Fruit fly (Drosophila melanogaster) whole organism, embryonic: ENCODE measurements around the gene betaGlu.

Source experiments
- CG10147 ChIP-seq: fragments of 200-800 bp; sonication (Bioruptor generic); optimal IDR thresholded peaks from 2 replicates; lab custom pipeline; 2019; ENCODE audit warnings: missing biosample characterization, mild to moderate bottlenecking, missing genetic modification characterization, moderate library complexity
- CG10321 ChIP-seq: fragments of 200-800 bp; sonication (Bioruptor generic); IDR thresholded peaks from 2 replicates; pipeline ENCODE4 v1.3.6; 2022; ENCODE audit warnings: missing biosample characterization, missing genetic modification characterization
- CG10543 ChIP-seq: fragments of 200-800 bp; sonication (Bioruptor generic); optimal IDR thresholded peaks from 3 replicates; lab custom pipeline; 2017; ENCODE audit warnings: missing biosample characterization, mild to moderate bottlenecking, missing genetic modification characterization, moderate library complexity
- CG10565 ChIP-seq: fragments of 200-800 bp; sonication (Bioruptor generic); optimal IDR thresholded peaks from 3 replicates; lab custom pipeline; 2016; ENCODE audit warnings: missing biosample characterization, mild to moderate bottlenecking, missing genetic modification characterization
- CG10654 ChIP-seq: fragments of 200-800 bp; sonication (Bioruptor generic); optimal IDR thresholded peaks from 2 replicates; lab custom pipeline; 2016; ENCODE audit warnings: missing biosample characterization, missing genetic modification characterization
- CG11093 ChIP-seq: fragments of 200-800 bp; sonication (Bioruptor generic); IDR thresholded peaks from 3 replicates; pipeline ENCODE4 v1.3.6; 2022; ENCODE audit warnings: missing biosample characterization, missing genetic modification characterization
- CG13894 ChIP-seq: fragments of 200-800 bp; sonication (Bioruptor generic); optimal IDR thresholded peaks from 3 replicates; lab custom pipeline; 2018; ENCODE audit warnings: missing biosample characterization, mild to moderate bottlenecking, missing genetic modification characterization, moderate library complexity
- CG14050 ChIP-seq: fragments of 200-800 bp; sonication (Bioruptor generic); IDR thresholded peaks from 3 replicates; pipeline ENCODE4 v1.3.6; 2022; ENCODE audit warnings: missing biosample characterization, missing genetic modification characterization
- CG1529 ChIP-seq: fragments of 200-800 bp; sonication (Bioruptor generic); optimal IDR thresholded peaks from 3 replicates; lab custom pipeline; 2018; ENCODE audit warnings: missing biosample characterization, missing genetic modification characterization
- CG15601 ChIP-seq: fragments of 200-800 bp; sonication (Bioruptor generic); optimal IDR thresholded peaks from 3 replicates; lab custom pipeline; 2019; ENCODE audit warnings: missing biosample characterization, mild to moderate bottlenecking, missing genetic modification characterization, moderate library complexity
- CG15696 ChIP-seq: fragments of 200-800 bp; sonication (Bioruptor generic); optimal IDR thresholded peaks from 2 replicates; lab custom pipeline; 2019; ENCODE audit warnings: missing biosample characterization, mild to moderate bottlenecking, missing genetic modification characterization, moderate library complexity
- CG17802 ChIP-seq: fragments of 200-800 bp; sonication (Bioruptor generic); optimal IDR thresholded peaks from 2 replicates; lab custom pipeline; 2018; ENCODE audit warnings: missing biosample characterization, mild to moderate bottlenecking, missing genetic modification characterization, moderate library complexity
- CG17829 ChIP-seq: fragments of 200-800 bp; optimal IDR thresholded peaks from 2 replicates; lab custom pipeline; 2019; ENCODE audit warnings: missing biosample characterization, mild to moderate bottlenecking, missing genetic modification characterization, moderate library complexity
- CG1832 ChIP-seq: fragments of 200-800 bp; sonication (Bioruptor generic); optimal IDR thresholded peaks from 2 replicates; lab custom pipeline; 2017; ENCODE audit warnings: missing biosample characterization, mild to moderate bottlenecking, missing genetic modification characterization, inconsistent platforms
- CG18476 ChIP-seq: fragments of 200-800 bp; sonication (Bioruptor generic); optimal IDR thresholded peaks from 2 replicates; lab custom pipeline; 2016; ENCODE audit warnings: missing biosample characterization, mild to moderate bottlenecking, missing genetic modification characterization
- CG2120 ChIP-seq: fragments of 200-800 bp; sonication (Bioruptor generic); optimal IDR thresholded peaks from 3 replicates; lab custom pipeline; 2016; ENCODE audit warnings: missing biosample characterization, missing genetic modification characterization
- CG2129 ChIP-seq: fragments of 200-800 bp; sonication (Bioruptor generic); IDR thresholded peaks from 2 replicates; pipeline ENCODE4 v1.3.6; 2022; ENCODE audit warnings: missing biosample characterization, missing genetic modification characterization; ENCODE audit not compliant: partially characterized antibody
- CG3065 ChIP-seq: fragments of 200-800 bp; sonication (Bioruptor generic); optimal IDR thresholded peaks from 2 replicates; lab custom pipeline; 2016; ENCODE audit warnings: missing biosample characterization, missing genetic modification characterization
- CG33557 ChIP-seq: fragments of 200-800 bp; sonication (Bioruptor generic); optimal IDR thresholded peaks from 2 replicates; lab custom pipeline; 2019; ENCODE audit warnings: missing biosample characterization, mild to moderate bottlenecking, missing genetic modification characterization, moderate library complexity
- CG3407 ChIP-seq: fragments of 200-800 bp; sonication (Bioruptor generic); optimal IDR thresholded peaks from 2 replicates; lab custom pipeline; 2018; ENCODE audit warnings: missing biosample characterization, mild to moderate bottlenecking, missing genetic modification characterization
- CG4282 ChIP-seq: fragments of 200-800 bp; sonication (Bioruptor generic); optimal IDR thresholded peaks from 2 replicates; lab custom pipeline; 2016; ENCODE audit warnings: missing biosample characterization, missing genetic modification characterization
- CG4328 ChIP-seq: fragments of 200-800 bp; sonication (Bioruptor generic); optimal IDR thresholded peaks from 3 replicates; lab custom pipeline; 2017; ENCODE audit warnings: missing biosample characterization, missing genetic modification reagents, missing genetic modification characterization
- CG5953 ChIP-seq: fragments of 200-800 bp; sonication (Bioruptor generic); IDR thresholded peaks from 2 replicates; pipeline ENCODE4 v1.3.6; 2022; ENCODE audit warnings: missing biosample characterization, missing genetic modification characterization
- CG6689 ChIP-seq: fragments of 200-800 bp; sonication (Bioruptor generic); IDR thresholded peaks from 2 replicates; pipeline ENCODE4 v1.3.6; 2022; ENCODE audit warnings: missing biosample characterization, missing genetic modification characterization
- CG8388 ChIP-seq: fragments of 200-800 bp; sonication (Bioruptor generic); optimal IDR thresholded peaks from 2 replicates; lab custom pipeline; 2019; ENCODE audit warnings: missing biosample characterization, mild to moderate bottlenecking, missing genetic modification characterization, moderate library complexity
- Dad ChIP-seq: fragments of 200-800 bp; sonication (Bioruptor generic); optimal IDR thresholded peaks from 3 replicates; lab custom pipeline; 2016; ENCODE audit warnings: missing biosample characterization, missing genetic modification characterization
- Dip2 ChIP-seq: fragments of 200-800 bp; sonication (Bioruptor generic); IDR thresholded peaks from 2 replicates; pipeline ENCODE4 v1.3.6; 2022; ENCODE audit warnings: missing biosample characterization, missing genetic modification characterization
- Doc2 ChIP-seq: fragments of 200-800 bp; sonication (Bioruptor generic); IDR thresholded peaks from 2 replicates; pipeline ENCODE4 v1.3.6; 2022; ENCODE audit warnings: missing biosample characterization, missing genetic modification characterization
- Drgx ChIP-seq: fragments of 200-800 bp; sonication (Bioruptor generic); IDR thresholded peaks from 2 replicates; pipeline ENCODE4 v1.3.6; 2022; ENCODE audit warnings: missing biosample characterization, missing genetic modification characterization
- Hr78 ChIP-seq, 2 experiments: fragments of 200-800 bp in 1 of 2; fragments of >200 bp in 1 of 2; sonication (Bioruptor generic) in 1 of 2; optimal IDR thresholded peaks; 2 replicates each; lab custom pipeline; 2017 to 2019; ENCODE audit warnings: missing biosample characterization in 2 of 2, missing genetic modification characterization in 2 of 2, mild to moderate bottlenecking in 1 of 2, moderate library complexity in 1 of 2
- Lim3 ChIP-seq: fragments of 200-800 bp; sonication (Bioruptor generic); IDR thresholded peaks from 2 replicates; pipeline ENCODE4 v1.3.6; 2022; ENCODE audit warnings: missing biosample characterization, missing genetic modification characterization
- MTF-1 ChIP-seq: fragments of 200-800 bp; sonication (Bioruptor generic); optimal IDR thresholded peaks from 2 replicates; lab custom pipeline; 2018; ENCODE audit warnings: missing biosample characterization, mild to moderate bottlenecking, missing genetic modification characterization, borderline replicate concordance
- Mes4 ChIP-seq: fragments of 200-800 bp; sonication (Bioruptor generic); optimal IDR thresholded peaks from 2 replicates; lab custom pipeline; 2016; ENCODE audit warnings: missing biosample characterization, missing genetic modification characterization
- NFAT ChIP-seq: fragments of 200-800 bp; sonication (Bioruptor generic); IDR thresholded peaks from 2 replicates; pipeline ENCODE4 v1.3.6; 2022; ENCODE audit warnings: missing biosample characterization, missing genetic modification characterization
- Pdp1 ChIP-seq, 2 experiments: fragments of 200-800 bp; sonication (Bioruptor generic); optimal IDR thresholded peaks; 3 replicates each; lab custom pipeline; 2016; ENCODE audit warnings: missing biosample characterization in 2 of 2, missing genetic modification characterization in 2 of 2, mild to moderate bottlenecking in 1 of 2, moderate library complexity in 1 of 2
- Sry-β ChIP-seq: fragments of 200-800 bp; sonication (Bioruptor generic); optimal IDR thresholded peaks from 2 replicates; lab custom pipeline; 2018; ENCODE audit warnings: missing biosample characterization, mild to moderate bottlenecking, missing genetic modification characterization, moderate library complexity
- croc ChIP-seq: fragments of 200-800 bp; sonication (Bioruptor generic); conservative IDR thresholded peaks from 3 replicates; pipeline ENCODE4 v1.3.6; 2022; ENCODE audit warnings: missing biosample characterization, missing genetic modification characterization
- crp ChIP-seq, 2 experiments: fragments of 200-800 bp; sonication (Bioruptor generic); optimal IDR thresholded peaks; 2 replicates in 1 of 2; 3 replicates in 1 of 2; lab custom pipeline; 2017; ENCODE audit warnings: missing biosample characterization in 2 of 2, missing genetic modification characterization in 2 of 2, mild to moderate bottlenecking in 1 of 2, moderate library complexity in 1 of 2
- dmrt11E ChIP-seq: fragments of 200-800 bp; sonication (Bioruptor generic); optimal IDR thresholded peaks from 3 replicates; lab custom pipeline; 2018; ENCODE audit warnings: missing biosample characterization, mild to moderate bottlenecking, missing genetic modification characterization, moderate library complexity
- esg ChIP-seq: fragments of 200-800 bp; sonication (Bioruptor generic); conservative IDR thresholded peaks from 2 replicates; pipeline ENCODE4 v1.3.6; 2022; ENCODE audit warnings: missing biosample characterization, missing genetic modification characterization
- grn ChIP-seq: fragments of 200-800 bp; sonication (Bioruptor generic); optimal IDR thresholded peaks from 3 replicates; lab custom pipeline; 2017; ENCODE audit warnings: missing biosample characterization, missing genetic modification characterization
- row ChIP-seq: fragments of 200-800 bp; sonication (Bioruptor generic); IDR thresholded peaks from 3 replicates; pipeline ENCODE4 v1.3.6; 2022; ENCODE audit warnings: missing biosample characterization, missing genetic modification characterization
- salm ChIP-seq: fragments of 200-800 bp; sonication (Bioruptor generic); optimal IDR thresholded peaks from 2 replicates; lab custom pipeline; 2018; ENCODE audit warnings: missing biosample characterization, mild to moderate bottlenecking, missing genetic modification characterization
- sc ChIP-seq, 3 experiments: fragments of >200 bp in 2 of 3; fragments of 200-800 bp in 1 of 3; sonication (Bioruptor generic) in 1 of 3; optimal IDR thresholded peaks; 2 replicates in 2 of 3; 3 replicates in 1 of 3; lab custom pipeline; 2017; ENCODE audit warnings: mild to moderate bottlenecking in 1 of 3, missing biosample characterization in 1 of 3, missing genetic modification characterization in 1 of 3, missing genetic modification reagents in 1 of 3
- schlank ChIP-seq: fragments of 200-800 bp; sonication (Bioruptor generic); optimal IDR thresholded peaks from 2 replicates; lab custom pipeline; 2018; ENCODE audit warnings: missing biosample characterization, mild to moderate bottlenecking, missing genetic modification characterization
- sd ChIP-seq: fragments of 200-800 bp; sonication (Bioruptor generic); optimal IDR thresholded peaks from 3 replicates; lab custom pipeline; 2018; ENCODE audit warnings: missing biosample characterization, mild to moderate bottlenecking, missing genetic modification characterization, moderate library complexity
- sima ChIP-seq: fragments of 200-800 bp; sonication (Bioruptor generic); optimal IDR thresholded peaks from 2 replicates; lab custom pipeline; 2016; ENCODE audit warnings: missing biosample characterization, missing genetic modification characterization
- sr ChIP-seq: fragments of 200-800 bp; sonication (Bioruptor generic); IDR thresholded peaks from 3 replicates; pipeline ENCODE4 v1.3.6; 2022; ENCODE audit warnings: missing biosample characterization, missing genetic modification characterization
- vnd ChIP-seq: fragments of 200-800 bp; sonication (Bioruptor generic); IDR thresholded peaks from 3 replicates; pipeline ENCODE4 v1.3.6; 2022; ENCODE audit warnings: missing biosample characterization, missing genetic modification characterization; ENCODE audit not compliant: partially characterized antibody

Gene betaGlu

DNA sequence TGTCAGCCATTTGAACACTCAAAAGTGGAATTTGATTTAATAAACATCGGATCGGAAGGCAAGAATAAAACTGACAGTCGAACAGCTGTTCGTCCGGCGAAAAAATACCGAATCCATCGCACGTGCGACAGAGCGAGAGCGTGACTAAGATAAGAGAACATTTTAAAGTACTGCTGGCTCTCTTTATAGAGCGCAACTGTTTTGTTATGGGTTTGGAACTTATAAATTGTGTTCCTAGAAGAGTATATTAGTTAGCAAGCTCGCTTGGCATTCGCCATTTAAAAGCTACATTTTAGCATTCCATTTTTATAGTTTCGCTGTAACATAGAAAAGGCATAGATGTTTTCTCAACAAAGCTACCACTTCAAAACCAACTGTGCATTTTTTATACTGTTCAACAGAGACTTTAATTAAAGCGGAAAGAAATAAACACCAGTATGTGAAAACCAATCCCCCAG, 38.5 kb upstream of the betaGlu start, which contains the start of gene Rift (continued):
- TF ChIP-seq CG17802 (tag; lab: Kevin White, UChicago) (no peak), crp (GFP tag; optimal IDR thresholded peaks at IDR 0.05; lab: Kevin White, UChicago) (peak in 1 of 2 experiments; percentile 84), CG33557 (GFP tag; lab: Kevin White, UChicago) (no peak), CG6689 (GFP tag; lab: Robert Waterston, UW) (peak; percentile 40; the same call in 1 of the 2 replicates), CG5953 (GFP tag; lab: Robert Waterston, UW) (no peak), CG10321 (GFP tag; lab: Robert Waterston, UW) (no peak), CG17829 (tag; lab: Kevin White, UChicago) (peak; percentile 31), CG10147 (GFP tag; lab: Kevin White, UChicago) (no peak), Doc2 (GFP tag; lab: Robert Waterston, UW) (no peak), Hr78 (GFP tag; optimal IDR thresholded peaks at IDR 0.05; lab: Kevin White, UChicago) (no peak), CG10565 (GFP tag; lab: Kevin White, UChicago) (no peak), CG1529 (GFP tag; lab: Kevin White, UChicago) (no peak), sd (no peak), Lim3 (GFP tag; lab: Robert Waterston, UW) (no peak), CG2120 (GFP tag; lab: Kevin White, UChicago) (peak; percentile 54), CG3065 (GFP tag; lab: Kevin White, UChicago) (no peak), row (GFP tag; lab: Robert Waterston, UW) (peak; percentile 83), CG14050 (GFP tag; lab: Robert Waterston, UW) (peak; percentile 30; the same call in 1 of the 3 replicates), CG1832 (GFP tag; lab: Kevin White, UChicago) (no peak), schlank (tag; lab: Kevin White, UChicago) (no peak), salm (tag; lab: Kevin White, UChicago) (no peak), CG15696 (tag; lab: Kevin White, UChicago) (no peak), Mes4 (GFP tag; lab: Kevin White, UChicago) (no peak), NFAT (GFP tag; lab: Robert Waterston, UW) (peak; percentile 45; the same call in 1 of the 2 replicates), Dip2 (no peak), CG8388 (GFP tag; lab: Kevin White, UChicago) (peak; percentile 36), CG15601 (tag; lab: Kevin White, UChicago) (no peak), CG13894 (tag; lab: Kevin White, UChicago) (no peak)

DNA sequence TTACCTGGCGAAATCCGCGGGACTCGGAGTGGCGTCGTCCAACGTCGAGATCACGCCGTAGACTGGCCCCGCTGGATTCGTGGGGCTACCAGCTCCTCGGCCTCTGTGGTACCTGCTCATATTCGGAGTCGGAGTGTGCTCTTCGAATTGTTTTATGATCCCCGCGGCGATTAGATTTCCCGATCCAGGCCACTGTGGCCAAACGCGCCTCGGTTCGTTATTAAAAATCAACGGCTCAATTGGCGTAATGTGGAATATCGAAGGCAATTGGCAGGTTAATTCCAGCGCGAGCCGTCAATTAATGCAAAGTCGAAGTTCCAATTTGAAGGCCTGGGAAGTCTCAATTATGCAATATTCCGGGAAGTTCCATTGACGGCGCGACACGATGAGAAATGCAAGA, 38.0 kb upstream of the betaGlu start:
- TF ChIP-seq Pdp1 (GFP tag; optimal IDR thresholded peaks at IDR 0.05; lab: Kevin White, UChicago) (peak in 1 of 2 experiments; percentile 88), vnd (GFP tag; lab: Robert Waterston, UW) (no peak), CG2129 (GFP tag; lab: Robert Waterston, UW) (no peak), grn (GFP tag; lab: Kevin White, UChicago) (peak; percentile 28), CG10654 (GFP tag; lab: Kevin White, UChicago) (no peak), sc (optimal IDR thresholded peaks at IDR 0.05; lab: Kevin White, UChicago) (no peak), sc (GFP tag; optimal IDR thresholded peaks at IDR 0.05; lab: Kevin White, UChicago) (no peak), Hr78 (GFP tag; optimal IDR thresholded peaks at IDR 0.05; lab: Kevin White, UChicago) (no peak), MTF-1 (GFP tag; lab: Kevin White, UChicago) (no peak), dmrt11E (tag; lab: Kevin White, UChicago) (no peak), CG11093 (GFP tag; lab: Robert Waterston, UW) (no peak), esg (GFP tag; lab: Robert Waterston, UW) (no peak), sima (GFP tag; lab: Kevin White, UChicago) (no peak), sr (GFP tag; lab: Robert Waterston, UW) (0 out of 3 replicates have a peak, but pooled peaks have one; percentile 26), CG3407 (GFP tag; lab: Kevin White, UChicago) (no peak), Drgx (GFP tag; lab: Robert Waterston, UW) (no peak), CG4282 (GFP tag; lab: Kevin White, UChicago) (no peak), Dad (GFP tag; lab: Kevin White, UChicago) (no peak), croc (no peak), Sry-β (GFP tag; lab: Kevin White, UChicago) (no peak), CG10543 (peak; percentile 5), CG4328 (GFP tag; lab: Kevin White, UChicago) (no peak), CG18476 (GFP tag; lab: Kevin White, UChicago) (no peak)
